Worm (Caenorhabditis elegans) whole organism, L2 larva: ENCODE measurements around the gene syx-3.

Experiments
- R02D3.7 ChIP-seq: fragments of 150-350 bp; optimal IDR thresholded peaks from 2 replicates; lab custom pipeline; 2014; ENCODE audit warnings: missing biosample characterization, missing genetic modification characterization
- elt-3 ChIP-seq: sonication (generic microtip); optimal IDR thresholded peaks from 2 replicates; lab custom pipeline; 2017; ENCODE audit warnings: missing biosample characterization, missing genetic modification characterization
- lin-39 ChIP-seq: fragments of 150-350 bp; optimal IDR thresholded peaks from 2 replicates; lab custom pipeline; 2014; ENCODE audit warnings: missing biosample characterization, missing genetic modification reagents, missing genetic modification characterization
- ztf-4 ChIP-seq: fragments of 150-350 bp; optimal IDR thresholded peaks from 2 replicates; lab custom pipeline; 2014; ENCODE audit warnings: missing biosample characterization, missing genetic modification characterization

DNA sequence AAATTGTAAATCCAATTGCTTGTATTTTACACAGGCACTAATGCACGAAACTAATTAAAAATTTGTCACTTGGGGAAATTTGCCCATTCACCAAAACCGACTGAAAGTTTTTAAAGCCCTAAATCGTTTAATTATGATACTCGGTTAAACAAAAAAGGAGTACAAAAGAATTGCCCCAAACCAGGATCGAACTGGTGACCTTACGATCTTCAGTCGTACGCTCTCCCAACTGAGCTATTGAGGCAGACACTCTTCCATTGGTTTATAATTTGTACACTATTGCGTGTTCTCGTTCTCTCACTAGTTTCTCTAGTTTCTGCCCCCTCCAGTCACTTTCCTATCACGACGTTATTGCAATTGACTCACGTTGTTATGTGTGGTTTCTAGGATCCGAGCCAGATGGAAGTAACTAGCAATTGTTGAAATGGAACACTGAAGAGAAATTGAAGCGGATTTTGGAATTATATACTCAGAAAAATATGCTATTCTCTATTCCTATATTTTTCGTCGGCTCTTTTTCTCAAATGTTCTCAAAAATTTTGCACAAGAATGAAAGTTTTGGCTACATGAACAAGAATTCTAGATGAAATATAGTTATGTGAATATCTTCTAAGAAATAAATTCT lies 29.6 kb upstream of the syx-3 start:
- TF ChIP-seq ztf-4 (tag; lab: Kevin White, UChicago) (no peak), R02D3.7 (no peak), lin-39 (no peak), elt-3 (tag; lab: Kevin White, UChicago) (no peak)
